Worm (Caenorhabditis elegans) whole organism, midembryonic: ENCODE measurements around the gene C33A12.4.

Source experiments
- T22C8.4 ChIP-seq: fragments of 200-800 bp; sonication (Bioruptor generic); IDR thresholded peaks from 2 replicates; pipeline ENCODE4 v1.3.6; 2022; ENCODE audit warnings: missing genetic modification characterization, missing compliant biosample characterization
- cog-1 ChIP-seq: sonication (generic microtip); optimal IDR thresholded peaks from 2 replicates; lab custom pipeline; 2016; ENCODE audit warnings: missing genetic modification characterization, missing compliant biosample characterization
- flt-1 ChIP-seq: fragments of 200-800 bp; sonication (Bioruptor generic); IDR thresholded peaks from 2 replicates; pipeline ENCODE4 v1.3.6; 2022; ENCODE audit warnings: missing genetic modification characterization, missing compliant biosample characterization
- klf-2 ChIP-seq: fragments of 200-800 bp; sonication (Bioruptor generic); conservative IDR thresholded peaks from 2 replicates; pipeline ENCODE4 v1.3.6; 2022; ENCODE audit warnings: missing genetic modification reagents, missing genetic modification characterization, missing compliant biosample characterization
- med-1 ChIP-seq: sonication (generic microtip); optimal IDR thresholded peaks from 2 replicates; lab custom pipeline; 2017; ENCODE audit warnings: missing genetic modification characterization, mild to moderate bottlenecking, missing compliant biosample characterization, antibody characterized with exemption, missing genetic modification reagents; ENCODE audit not compliant: insufficient read depth
- ref-1 ChIP-seq: fragments of 200-800 bp; sonication (Bioruptor generic); conservative IDR thresholded peaks from 2 replicates; pipeline ENCODE4 v1.3.6; 2022; ENCODE audit warnings: missing genetic modification reagents, missing genetic modification characterization, missing compliant biosample characterization
- tab-1 ChIP-seq: fragments of 200-800 bp; sonication (Bioruptor generic); IDR thresholded peaks from 2 replicates; pipeline ENCODE4 v1.3.6; 2022; ENCODE audit warnings: missing genetic modification characterization, missing compliant biosample characterization
- ztf-23 ChIP-seq: fragments of 200-800 bp; sonication (Bioruptor generic); IDR thresholded peaks from 2 replicates; pipeline ENCODE4 v1.3.6; 2022; ENCODE audit warnings: missing genetic modification reagents, missing genetic modification characterization, missing compliant biosample characterization
- ztf-29 ChIP-seq: fragments of 200-800 bp; sonication (Bioruptor generic); IDR thresholded peaks from 2 replicates; pipeline ENCODE4 v1.3.6; 2022; ENCODE audit warnings: missing genetic modification reagents, missing genetic modification characterization, missing compliant biosample characterization

The C33A12.4 gene

DNA sequence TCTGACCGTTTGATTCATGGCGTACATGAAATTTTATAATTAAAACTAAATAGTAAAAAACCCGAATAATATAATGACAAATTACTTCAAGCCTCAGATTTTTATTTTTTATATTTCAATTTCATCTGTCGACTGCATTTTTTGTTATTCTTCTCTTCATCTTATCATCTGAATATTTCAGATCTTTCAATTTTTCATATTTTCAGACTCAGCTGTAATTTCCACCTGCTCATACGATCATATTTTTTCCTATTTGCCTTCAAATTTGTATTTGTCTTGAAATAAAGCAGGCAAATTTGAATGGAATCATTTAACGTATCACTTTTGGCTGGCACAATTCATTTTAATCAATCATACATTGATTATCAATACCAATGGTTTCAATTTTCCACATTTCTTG is 12.3 kb downstream of the C33A12.4 start, which contains the start of gene sru-4:
Gene sru-4 (plus strand): TSS at position 301 of the 400 bp plus-strand sequence.
- TF ChIP-seq klf-2: no peak
- no peak for TF ChIP-seq ref-1 (GFP tag; lab: Robert Waterston, UW)
- TF ChIP-seq ztf-29: no peak
- no peak for TF ChIP-seq tab-1 (GFP tag; lab: Robert Waterston, UW)
- TF ChIP-seq cog-1: no peak
- TF ChIP-seq med-1 (GFP tag; lab: Kevin White, UChicago): no peak
- no peak for TF ChIP-seq T22C8.4 (GFP tag; lab: Robert Waterston, UW)
- TF ChIP-seq flt-1 (GFP tag; lab: Robert Waterston, UW): no peak
- TF ChIP-seq ztf-23 (GFP tag; lab: Robert Waterston, UW): no peak

DNA sequence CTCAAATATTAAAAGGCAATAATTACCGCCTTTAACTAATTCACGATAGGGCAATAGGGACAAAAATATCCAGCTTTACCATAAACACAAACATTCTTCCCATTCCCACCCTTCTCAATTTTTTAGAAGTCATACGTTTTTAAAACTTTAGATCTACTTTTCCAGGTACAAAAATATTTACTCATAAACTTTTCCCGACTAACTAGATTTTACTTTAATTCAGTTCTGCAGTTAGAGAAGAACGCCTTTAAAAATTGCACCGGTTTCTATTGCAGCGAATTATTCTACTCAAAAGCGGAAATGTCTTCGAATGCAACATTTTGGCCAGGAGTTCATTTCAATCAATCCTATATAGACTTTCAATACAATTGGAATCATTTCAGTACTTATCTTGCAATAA is 14.1 kb downstream of the C33A12.4 start, which contains the start of gene sru-3:
Gene sru-3 (plus strand): TSS at position 301 of the 400 bp plus-strand sequence.
- no peak for TF ChIP-seq cog-1
- no peak for TF ChIP-seq ztf-23 (GFP tag; lab: Robert Waterston, UW)
- no peak for TF ChIP-seq klf-2

DNA sequence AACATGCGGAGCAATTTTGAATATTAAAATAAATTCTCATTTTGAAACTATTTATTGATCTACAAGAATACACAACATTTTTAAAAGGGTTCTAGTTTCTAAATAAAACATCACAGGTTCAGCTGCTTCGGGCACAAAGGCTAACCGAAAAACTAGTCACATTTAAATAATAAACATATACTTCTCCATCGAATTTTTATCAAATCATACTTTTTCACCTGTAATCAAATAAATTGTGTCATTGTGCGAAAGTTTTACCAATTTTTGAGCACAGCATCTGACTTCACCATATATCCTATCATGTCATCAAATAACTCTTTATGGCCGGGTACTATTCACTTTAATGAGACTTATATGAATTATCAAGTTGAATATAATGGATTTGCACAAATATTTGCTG is 20.0 kb downstream of the C33A12.4 start, which contains the start of gene sru-6:
Gene sru-6 (plus strand): TSS at position 301 of the 400 bp plus-strand sequence.
- TF ChIP-seq cog-1: no peak
- TF ChIP-seq med-1 (GFP tag; lab: Kevin White, UChicago): no peak
- no peak for TF ChIP-seq flt-1 (GFP tag; lab: Robert Waterston, UW)
- no peak for TF ChIP-seq tab-1 (GFP tag; lab: Robert Waterston, UW)
- TF ChIP-seq ref-1 (GFP tag; lab: Robert Waterston, UW): no peak
- TF ChIP-seq klf-2: no peak
- no peak for TF ChIP-seq ztf-29
- TF ChIP-seq ztf-23 (GFP tag; lab: Robert Waterston, UW): no peak
- TF ChIP-seq T22C8.4 (GFP tag; lab: Robert Waterston, UW): no peak

ce11 chrIV:9488315-9488714 is 22.1 kb downstream of the C33A12.4 start, which contains the start of gene sru-1:
Gene sru-1 (plus strand): TSS chrIV:9488615.
- no peak for TF ChIP-seq T22C8.4 (GFP tag; lab: Robert Waterston, UW)
- TF ChIP-seq klf-2: no peak
- no peak for TF ChIP-seq flt-1 (GFP tag; lab: Robert Waterston, UW)
- TF ChIP-seq ztf-23 (GFP tag; lab: Robert Waterston, UW): no peak
- no peak for TF ChIP-seq med-1 (GFP tag; lab: Kevin White, UChicago)
- TF ChIP-seq cog-1: no peak
- no peak for TF ChIP-seq ztf-29
- TF ChIP-seq tab-1 (GFP tag; lab: Robert Waterston, UW): no peak
- TF ChIP-seq ref-1 (GFP tag; lab: Robert Waterston, UW): no peak

ce11 chrIV:9486779-9487178 is 23.6 kb downstream of the C33A12.4 start:
- no peak for TF ChIP-seq T22C8.4 (GFP tag; lab: Robert Waterston, UW)

ce11 chrIV:9485972-9486371 is 24.4 kb downstream of the C33A12.4 start, which contains the start of gene sru-2:
Gene sru-2 (plus strand): TSS chrIV:9486272.
- no peak for TF ChIP-seq ref-1 (GFP tag; lab: Robert Waterston, UW)
- TF ChIP-seq klf-2: no peak
- TF ChIP-seq tab-1 (GFP tag; lab: Robert Waterston, UW): no peak
- no peak for TF ChIP-seq ztf-29
- no peak for TF ChIP-seq med-1 (GFP tag; lab: Kevin White, UChicago)
- TF ChIP-seq ztf-23 (GFP tag; lab: Robert Waterston, UW): no peak
- TF ChIP-seq flt-1 (GFP tag; lab: Robert Waterston, UW): no peak
- no peak for TF ChIP-seq T22C8.4 (GFP tag; lab: Robert Waterston, UW)
- TF ChIP-seq cog-1: no peak

DNA sequence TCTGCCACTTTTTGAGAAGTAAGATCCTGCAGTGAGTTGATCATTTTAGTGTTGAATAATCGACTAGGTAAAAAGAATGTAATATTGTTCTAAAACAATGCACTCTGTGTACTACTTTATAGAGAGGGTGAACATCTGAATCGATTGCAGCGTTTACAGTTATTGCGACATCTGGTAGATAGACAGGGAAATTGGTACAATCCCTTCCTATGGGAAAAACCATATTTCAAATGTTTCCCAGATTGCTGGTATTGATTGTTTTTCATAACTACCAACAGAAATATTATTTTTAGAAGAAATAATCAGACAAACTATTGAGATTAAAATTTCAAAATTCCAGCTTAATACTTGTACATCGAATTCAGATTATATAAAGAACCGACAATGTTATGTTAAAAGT is 25.3 kb downstream of the C33A12.4 start, which contains the start of gene gadr-2:
Gene gadr-2 (minus strand): TSS at position 101 of the 400 bp plus-strand sequence.
- no peak for TF ChIP-seq klf-2
- TF ChIP-seq ztf-29: no peak
- no peak for TF ChIP-seq tab-1 (GFP tag; lab: Robert Waterston, UW)
- TF ChIP-seq med-1 (GFP tag; lab: Kevin White, UChicago): no peak
- no peak for TF ChIP-seq T22C8.4 (GFP tag; lab: Robert Waterston, UW)
- no peak for TF ChIP-seq ztf-23 (GFP tag; lab: Robert Waterston, UW)
- no peak for TF ChIP-seq cog-1
- TF ChIP-seq flt-1 (GFP tag; lab: Robert Waterston, UW): no peak
- TF ChIP-seq ref-1 (GFP tag; lab: Robert Waterston, UW): no peak

DNA sequence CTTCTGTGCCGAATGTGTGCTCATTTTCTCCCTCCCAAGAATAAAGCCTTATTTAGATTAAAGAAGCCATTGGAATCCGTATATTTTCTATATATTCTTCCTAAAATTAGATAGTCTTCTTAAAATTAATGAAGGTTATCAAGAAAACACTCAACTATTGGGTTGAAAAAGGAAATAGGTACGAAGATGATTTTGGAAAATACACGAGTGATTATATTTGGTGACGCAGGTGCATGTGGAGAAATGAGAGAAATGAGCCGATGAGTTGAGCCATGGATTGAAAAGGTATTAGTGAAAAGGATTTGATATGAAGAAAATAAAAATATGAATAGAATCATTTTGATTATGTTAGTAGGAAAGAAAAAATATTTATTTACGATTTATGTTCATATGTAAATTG is 29.4 kb downstream of the C33A12.4 start, which contains the start of gene cng-3:
Gene cng-3 (minus strand): TSS at position 102 of the 400 bp plus-strand sequence.
- TF ChIP-seq tab-1 (GFP tag; lab: Robert Waterston, UW): no peak
- TF ChIP-seq klf-2: no peak
- no peak for TF ChIP-seq ztf-29
- TF ChIP-seq ztf-23 (GFP tag; lab: Robert Waterston, UW): no peak
- no peak for TF ChIP-seq ref-1 (GFP tag; lab: Robert Waterston, UW)
- no peak for TF ChIP-seq cog-1
- TF ChIP-seq T22C8.4 (GFP tag; lab: Robert Waterston, UW): no peak
- no peak for TF ChIP-seq flt-1 (GFP tag; lab: Robert Waterston, UW)
- no peak for TF ChIP-seq med-1 (GFP tag; lab: Kevin White, UChicago)

DNA sequence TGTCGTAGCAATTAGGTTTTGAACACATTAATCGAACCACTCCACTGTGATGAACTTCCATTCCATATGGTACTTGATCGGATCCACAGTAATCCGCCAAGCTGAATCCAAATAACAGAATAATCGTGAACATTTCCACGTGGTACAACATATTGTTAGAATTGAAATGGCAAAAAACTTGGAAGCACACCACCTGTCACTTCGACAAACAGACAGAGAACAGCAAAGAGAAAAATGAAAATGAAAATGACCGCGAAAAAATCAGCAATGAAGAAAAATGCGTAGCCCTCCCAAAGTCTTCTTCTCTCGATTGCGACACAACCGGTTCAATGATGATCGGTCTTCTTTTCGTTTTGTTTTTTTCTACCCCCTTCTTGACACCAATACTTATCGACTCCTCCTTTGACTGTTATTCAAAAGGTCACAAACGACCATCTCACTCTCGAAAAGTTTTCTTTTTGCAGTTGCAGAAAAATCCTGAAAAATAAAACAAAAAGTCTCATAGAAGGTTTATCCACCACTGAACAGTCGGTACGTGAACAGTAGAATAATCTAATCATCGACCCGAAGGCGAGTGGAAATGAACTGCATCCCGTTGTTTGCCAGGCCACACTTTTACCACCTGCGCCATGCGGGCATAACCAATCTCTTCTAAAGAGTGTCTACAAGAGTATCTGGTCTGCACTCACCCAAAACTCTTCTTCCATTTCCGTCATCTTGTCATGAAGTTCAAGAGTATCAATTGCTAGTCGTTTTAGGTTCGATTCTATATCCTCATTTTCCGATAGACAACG is 33.0 kb downstream of the C33A12.4 start, which contains the start of gene wrt-3:
Gene wrt-3 (minus strand): TSS at position 322 of the 794 bp plus-strand sequence.
- TF ChIP-seq T22C8.4 (GFP tag; lab: Robert Waterston, UW) (peak; percentile 95), ztf-23 (GFP tag; lab: Robert Waterston, UW) (peak; percentile 96), tab-1 (GFP tag; lab: Robert Waterston, UW) (peak; percentile 98), ztf-29 (no peak; the same call in 1 of the 2 replicates), cog-1 (peak; percentile 58), med-1 (GFP tag; lab: Kevin White, UChicago) (peak; percentile 89), flt-1 (GFP tag; lab: Robert Waterston, UW) (peak; percentile 99), klf-2 (no peak; the same call in 1 of the 2 replicates), ref-1 (GFP tag; lab: Robert Waterston, UW) (peak; percentile 95)
